Worm (Caenorhabditis elegans) whole organism, young adult: Measurements from ENCODE around the gene tbx-9.
A peak's percentile ranks its signal among the peaks of the same experiment; 100 is the strongest.

ENCODE experiments used
- B0336.3 ChIP-seq: fragments of 200-800 bp; sonication (Bioruptor generic); IDR thresholded peaks from 2 replicates; pipeline ENCODE4 v1.3.6; 2022; ENCODE audit warnings: missing genetic modification characterization, missing compliant biosample characterization
- C17E4.6 ChIP-seq: fragments of 200-800 bp; sonication (Bioruptor generic); IDR thresholded peaks from 2 replicates; pipeline ENCODE4 v1.3.6; 2022; ENCODE audit warnings: missing genetic modification reagents, missing genetic modification characterization, missing compliant biosample characterization
- D2030.7 ChIP-seq: fragments of 200-800 bp; sonication (Bioruptor generic); IDR thresholded peaks from 2 replicates; pipeline ENCODE4 v1.3.6; 2022; ENCODE audit warnings: missing genetic modification reagents, missing genetic modification characterization, missing compliant biosample characterization
- F23B12.7 ChIP-seq: sonication (generic microtip); optimal IDR thresholded peaks from 2 replicates; lab custom pipeline; 2017; ENCODE audit warnings: missing genetic modification characterization, mild to moderate bottlenecking, missing compliant biosample characterization, antibody characterized with exemption, moderate library complexity; ENCODE audit not compliant: insufficient read depth
- F39B2.1 ChIP-seq: fragments of 200-800 bp; sonication (Bioruptor generic); IDR thresholded peaks from 2 replicates; pipeline ENCODE4 v1.3.6; 2022; ENCODE audit warnings: missing genetic modification reagents, missing genetic modification characterization, missing compliant biosample characterization
- K12H6.12 ChIP-seq: fragments of 200-800 bp; sonication (Bioruptor generic); optimal IDR thresholded peaks from 2 replicates; lab custom pipeline; 2018; ENCODE audit warnings: mild to moderate bottlenecking, missing genetic modification characterization, missing compliant biosample characterization
- Y56A3A.18 ChIP-seq: fragments of 200-800 bp; sonication (Bioruptor generic); IDR thresholded peaks from 2 replicates; pipeline ENCODE4 v1.3.6; 2022; ENCODE audit warnings: missing genetic modification reagents, missing genetic modification characterization, missing compliant biosample characterization
- Y79H2A.3 ChIP-seq: fragments of 200-800 bp; sonication (Bioruptor generic); conservative IDR thresholded peaks from 2 replicates; pipeline ENCODE4 v1.3.6; 2022; ENCODE audit warnings: missing genetic modification reagents, missing genetic modification characterization, missing compliant biosample characterization
- attf-5 ChIP-seq: fragments of 200-800 bp; sonication (Bioruptor generic); optimal IDR thresholded peaks from 2 replicates; lab custom pipeline; 2018; ENCODE audit warnings: mild to moderate bottlenecking, missing genetic modification characterization, missing compliant biosample characterization
- bed-2 ChIP-seq: fragments of 200-800 bp; sonication (Bioruptor generic); IDR thresholded peaks from 2 replicates; pipeline ENCODE4 v1.3.6; 2022; ENCODE audit warnings: missing genetic modification reagents, missing genetic modification characterization, missing compliant biosample characterization
- ccch-3 ChIP-seq: fragments of 200-800 bp; sonication (Bioruptor generic); optimal IDR thresholded peaks from 2 replicates; lab custom pipeline; 2018; ENCODE audit warnings: mild to moderate bottlenecking, missing genetic modification characterization, missing compliant biosample characterization
- cebp-1 ChIP-seq, 2 experiments: fragments of 200-800 bp in 1 of 2; sonication (Bioruptor generic) in 1 of 2; sonication (generic microtip) in 1 of 2; IDR thresholded peaks in 1 of 2; optimal IDR thresholded peaks in 1 of 2; 2 replicates each; pipeline versions ENCODE4 v1.3.6 to Lab custom; 2017 to 2022; ENCODE audit warnings: missing compliant biosample characterization in 2 of 2, missing genetic modification characterization in 2 of 2, mild to moderate bottlenecking in 1 of 2, missing genetic modification reagents in 1 of 2, moderate library complexity in 1 of 2
- ceh-79 ChIP-seq: sonication (generic microtip); optimal IDR thresholded peaks from 2 replicates; lab custom pipeline; 2017; ENCODE audit warnings: mild to moderate bottlenecking, missing genetic modification characterization, missing compliant biosample characterization
- dpl-1 ChIP-seq: fragments of 150-350 bp; optimal IDR thresholded peaks from 2 replicates; lab custom pipeline; 2014; ENCODE audit warnings: missing biosample characterization, missing genetic modification reagents, missing genetic modification characterization
- egl-44 ChIP-seq: fragments of 200-800 bp; sonication (Bioruptor generic); IDR thresholded peaks from 2 replicates; pipeline ENCODE4 v1.3.6; 2022; ENCODE audit warnings: missing genetic modification reagents, missing genetic modification characterization, missing compliant biosample characterization
- egrh-3 ChIP-seq: fragments of 200-800 bp; sonication (Bioruptor generic); IDR thresholded peaks from 2 replicates; pipeline ENCODE4 v1.3.6; 2022; ENCODE audit warnings: missing genetic modification reagents, missing genetic modification characterization, missing compliant biosample characterization
- fkh-3 ChIP-seq: sonication (generic microtip); optimal IDR thresholded peaks from 2 replicates; lab custom pipeline; 2016; ENCODE audit warnings: mild to moderate bottlenecking, missing genetic modification characterization, missing compliant biosample characterization
- gei-17 ChIP-seq: fragments of 200-800 bp; sonication (Bioruptor generic); optimal IDR thresholded peaks from 2 replicates; lab custom pipeline; 2018; ENCODE audit warnings: mild to moderate bottlenecking, missing genetic modification characterization, missing compliant biosample characterization
- hmg-20 ChIP-seq: fragments of 200-800 bp; sonication (Bioruptor generic); IDR thresholded peaks from 2 replicates; pipeline ENCODE4 v1.3.6; 2022; ENCODE audit warnings: missing genetic modification reagents, missing genetic modification characterization, missing compliant biosample characterization
- hsf-1 ChIP-seq: fragments of 200-800 bp; sonication (Bioruptor generic); IDR thresholded peaks from 2 replicates; pipeline ENCODE4 v1.3.6; 2022; ENCODE audit warnings: missing genetic modification reagents, missing genetic modification characterization, missing compliant biosample characterization
- let-607 ChIP-seq, 2 experiments: fragments of 200-800 bp in 1 of 2; sonication (Bioruptor generic) in 1 of 2; sonication (generic microtip) in 1 of 2; optimal IDR thresholded peaks; 2 replicates each; lab custom pipeline; 2016 to 2018; ENCODE audit warnings: mild to moderate bottlenecking in 2 of 2, missing compliant biosample characterization in 2 of 2, missing genetic modification characterization in 2 of 2, moderate library complexity in 2 of 2, missing genotype in 1 of 2
- lin-35 ChIP-seq, 3 experiments: fragments of 150-350 bp in 2 of 3; sonication (generic microtip) in 1 of 3; optimal IDR thresholded peaks; 2 replicates each; lab custom pipeline; 2014 to 2018; ENCODE audit warnings: missing biosample characterization in 3 of 3, missing genetic modification characterization in 3 of 3, missing genetic modification reagents in 3 of 3
- lin-54 ChIP-seq: fragments of 200-800 bp; sonication (Bioruptor generic); optimal IDR thresholded peaks from 2 replicates; lab custom pipeline; 2018; ENCODE audit warnings: mild to moderate bottlenecking, missing genetic modification characterization, missing compliant biosample characterization
- lsl-1 ChIP-seq: fragments of 200-800 bp; sonication (Bioruptor generic); optimal IDR thresholded peaks from 2 replicates; lab custom pipeline; 2018; ENCODE audit warnings: mild to moderate bottlenecking, missing genetic modification characterization, moderate library complexity, missing compliant biosample characterization
- lsy-27 ChIP-seq: sonication (generic microtip); optimal IDR thresholded peaks from 2 replicates; lab custom pipeline; 2017; ENCODE audit warnings: missing genetic modification characterization, mild to moderate bottlenecking, missing compliant biosample characterization, antibody characterized with exemption, missing genotype, borderline replicate concordance; ENCODE audit not compliant: insufficient read depth
- madf-6 ChIP-seq: fragments of 200-800 bp; sonication (Bioruptor generic); IDR thresholded peaks from 2 replicates; pipeline ENCODE4 v1.3.6; 2022; ENCODE audit warnings: missing genetic modification reagents, missing genetic modification characterization, missing compliant biosample characterization
- madf-8 ChIP-seq: fragments of 200-800 bp; sonication (Bioruptor generic); conservative IDR thresholded peaks from 2 replicates; pipeline ENCODE4 v1.3.6; 2022; ENCODE audit warnings: missing genetic modification reagents, missing genetic modification characterization, missing compliant biosample characterization
- mcd-1 ChIP-seq: fragments of 200-800 bp; sonication (Bioruptor generic); IDR thresholded peaks from 2 replicates; pipeline ENCODE4 v1.3.6; 2022; ENCODE audit warnings: missing genetic modification reagents, missing genetic modification characterization, missing compliant biosample characterization
- nfya-2 ChIP-seq: fragments of 200-800 bp; sonication (Bioruptor generic); IDR thresholded peaks from 2 replicates; pipeline ENCODE4 v1.3.6; 2022; ENCODE audit warnings: missing genetic modification reagents, missing genetic modification characterization, missing compliant biosample characterization
- nfyb-1 ChIP-seq: fragments of 200-800 bp; sonication (Bioruptor generic); IDR thresholded peaks from 2 replicates; pipeline ENCODE4 v1.3.6; 2022; ENCODE audit warnings: missing genetic modification reagents, missing genetic modification characterization, missing compliant biosample characterization
- pbrm-1 ChIP-seq: fragments of 200-800 bp; sonication (Bioruptor generic); IDR thresholded peaks from 2 replicates; pipeline ENCODE4 v1.3.6; 2022; ENCODE audit warnings: missing genetic modification reagents, missing genetic modification characterization, missing compliant biosample characterization
- rec-8 ChIP-seq, 2 experiments: sonication (generic microtip); optimal IDR thresholded peaks; 2 replicates each; lab custom pipeline; 2016; ENCODE audit warnings: mild to moderate bottlenecking in 2 of 2, missing genetic modification characterization in 2 of 2, missing genetic modification reagents in 2 of 2, missing genotype in 2 of 2, missing biosample characterization in 1 of 2, missing compliant biosample characterization in 1 of 2, moderate library complexity in 1 of 2
- rpc-1 ChIP-seq, 2 experiments: fragments of 150-350 bp in 1 of 2; sonication (generic microtip) in 1 of 2; optimal IDR thresholded peaks; 2 replicates each; lab custom pipeline; 2014 to 2018; ENCODE audit warnings: missing biosample characterization in 1 of 2, missing genetic modification characterization in 1 of 2, missing genetic modification reagents in 1 of 2, missing genotype in 1 of 2
- snpc-1.1 ChIP-seq: sonication (generic microtip); optimal IDR thresholded peaks from 2 replicates; lab custom pipeline; 2017; ENCODE audit warnings: missing genetic modification characterization, mild to moderate bottlenecking, missing compliant biosample characterization, antibody characterized with exemption, moderate library complexity, missing genotype, missing genetic modification reagents; ENCODE audit not compliant: insufficient read depth
- sptf-2 ChIP-seq: fragments of 200-800 bp; sonication (Bioruptor generic); optimal IDR thresholded peaks from 2 replicates; lab custom pipeline; 2018; ENCODE audit warnings: mild to moderate bottlenecking, missing genetic modification characterization, missing compliant biosample characterization
- tbx-9 ChIP-seq: sonication (generic microtip); optimal IDR thresholded peaks from 2 replicates; lab custom pipeline; 2016; ENCODE audit warnings: borderline replicate concordance, missing genetic modification characterization, inconsistent platforms, missing compliant biosample characterization
- tlf-1 ChIP-seq: fragments of 200-800 bp; sonication (Bioruptor generic); optimal IDR thresholded peaks from 2 replicates; lab custom pipeline; 2018; ENCODE audit warnings: mild to moderate bottlenecking, missing genetic modification characterization, missing compliant biosample characterization
- unc-62 ChIP-seq: fragments of 150-350 bp; optimal IDR thresholded peaks from 2 replicates; lab custom pipeline; 2014; ENCODE audit warnings: missing biosample characterization, missing genetic modification reagents, missing genetic modification characterization

tbx-9 gene

DNA sequence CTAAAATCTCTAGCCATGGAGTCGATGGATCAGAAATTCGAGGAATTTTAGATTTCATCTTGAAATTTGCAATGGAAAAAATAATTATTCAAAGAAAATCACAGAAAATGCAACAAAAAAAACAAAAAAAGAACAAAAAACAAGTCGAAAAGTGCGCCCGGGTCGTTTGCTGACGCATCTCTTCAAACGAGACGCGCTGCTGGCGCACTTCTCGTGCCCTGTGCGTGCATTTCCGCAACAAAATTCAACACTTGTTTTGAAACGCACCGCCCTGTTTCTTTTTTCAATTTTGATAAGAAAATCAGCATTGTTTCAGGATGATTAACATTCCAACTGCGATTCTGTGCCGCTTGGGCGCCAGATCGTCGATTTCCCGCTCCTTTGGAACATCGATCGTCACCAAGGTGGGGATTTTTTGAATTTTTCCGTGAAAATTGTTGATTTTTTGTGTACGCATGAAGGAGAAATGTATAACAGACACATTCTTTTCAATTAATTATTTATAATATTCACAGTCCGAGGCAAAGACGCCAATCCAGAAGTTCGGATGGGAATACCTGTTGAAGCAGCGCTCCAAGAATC lies 7.6 kb downstream of the tbx-9 start, which contains the start of the genes jmjd-4 and mev-1 (continued):
- peak; percentile 58 to 75 for TF ChIP-seq let-607 (tag; optimal IDR thresholded peaks at IDR 0.05; lab: Kevin White, UChicago)

DNA sequence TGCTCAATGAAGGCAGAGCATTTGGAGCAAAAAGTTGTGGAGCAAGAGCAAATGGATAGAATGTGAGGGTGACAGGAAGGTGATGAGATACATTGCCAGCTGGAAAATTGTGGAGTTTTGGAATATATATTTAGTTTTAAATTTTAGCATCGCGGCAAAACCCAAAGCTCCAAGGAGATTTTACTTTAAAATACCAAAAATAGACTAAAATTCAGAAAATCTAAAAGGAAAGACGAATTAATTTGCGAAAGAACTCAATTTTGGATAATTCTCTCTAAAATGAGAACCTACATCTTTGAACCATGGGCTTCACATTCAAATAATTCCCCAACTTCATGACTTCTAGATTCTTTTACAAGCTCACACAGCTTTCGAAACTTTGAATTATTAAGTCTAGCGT lies 9.1 kb downstream of the tbx-9 start, which contains the start of gene T07C4.12:
TSS of gene T07C4.12 (minus strand) at position 101 of the 400 bp plus-strand sequence.
- TF ChIP-seq Y79H2A.3 (no peak), snpc-1.1 (tag; lab: Kevin White, UChicago) (no peak), C17E4.6 (no peak), fkh-3 (tag; lab: Kevin White, UChicago) (no peak), nfya-2 (GFP tag; lab: Robert Waterston, UW) (no peak), egrh-3 (GFP tag; lab: Robert Waterston, UW) (no peak), F23B12.7 (tag; lab: Kevin White, UChicago) (no peak), lsl-1 (GFP tag; lab: Kevin White, UChicago) (no peak), F39B2.1 (GFP tag; lab: Robert Waterston, UW) (no peak), lin-54 (GFP tag; lab: Kevin White, UChicago) (no peak), rpc-1 (optimal IDR thresholded peaks at IDR 0.05; lab: Kevin White, UChicago) (no peak), rpc-1 (tag; optimal IDR thresholded peaks at IDR 0.05; lab: Kevin White, UChicago) (no peak), sptf-2 (GFP tag; lab: Kevin White, UChicago) (no peak)

DNA sequence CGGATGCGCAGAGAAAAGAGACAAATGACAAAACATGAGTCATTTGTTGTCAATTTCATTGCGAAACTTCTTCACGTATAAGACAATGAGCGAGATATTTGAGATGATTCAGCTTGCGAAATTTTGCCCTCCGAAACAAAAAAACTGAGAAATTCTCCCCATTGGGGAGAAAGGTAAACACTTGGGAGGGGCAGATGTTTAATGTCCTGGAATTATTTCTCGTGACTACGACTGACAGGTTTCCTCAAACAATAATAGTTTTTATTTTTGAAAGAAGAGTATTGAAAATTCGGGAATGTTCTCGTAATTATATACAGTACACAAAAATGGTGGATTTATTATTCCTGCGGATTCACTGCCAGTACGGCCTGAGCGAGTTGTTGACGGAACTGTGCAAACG lies 10.4 kb downstream of the tbx-9 start:
- TF ChIP-seq hmg-20 (GFP tag; lab: Robert Waterston, UW) (no peak), lin-35 (GFP tag; optimal IDR thresholded peaks at IDR 0.05; lab: Kevin White, UChicago) (peak in 1 of 3 experiments; percentile 11), nfyb-1 (0 out of 2 replicates have a peak, but pooled peaks have one; percentile 37), mcd-1 (GFP tag; lab: Robert Waterston, UW) (no peak), fkh-3 (tag; lab: Kevin White, UChicago) (no peak), ceh-79 (tag; lab: Kevin White, UChicago) (no peak), tbx-9 (peak; percentile 56), attf-5 (GFP tag; lab: Kevin White, UChicago) (peak; percentile 6), cebp-1 (GFP tag; IDR thresholded peaks at IDR 0.05; lab: Robert Waterston, UW) (peak; percentile 64; the same call in 1 of the 2 replicates), cebp-1 (tag; optimal IDR thresholded peaks at IDR 0.05; lab: Kevin White, UChicago) (peak; percentile 94), gei-17 (GFP tag; lab: Kevin White, UChicago) (no peak), B0336.3 (GFP tag; lab: Robert Waterston, UW) (0 out of 2 replicates have a peak, but pooled peaks have one; percentile 29), hsf-1 (GFP tag; lab: Robert Waterston, UW) (peak; percentile 70; the same call in 1 of the 2 replicates)

DNA sequence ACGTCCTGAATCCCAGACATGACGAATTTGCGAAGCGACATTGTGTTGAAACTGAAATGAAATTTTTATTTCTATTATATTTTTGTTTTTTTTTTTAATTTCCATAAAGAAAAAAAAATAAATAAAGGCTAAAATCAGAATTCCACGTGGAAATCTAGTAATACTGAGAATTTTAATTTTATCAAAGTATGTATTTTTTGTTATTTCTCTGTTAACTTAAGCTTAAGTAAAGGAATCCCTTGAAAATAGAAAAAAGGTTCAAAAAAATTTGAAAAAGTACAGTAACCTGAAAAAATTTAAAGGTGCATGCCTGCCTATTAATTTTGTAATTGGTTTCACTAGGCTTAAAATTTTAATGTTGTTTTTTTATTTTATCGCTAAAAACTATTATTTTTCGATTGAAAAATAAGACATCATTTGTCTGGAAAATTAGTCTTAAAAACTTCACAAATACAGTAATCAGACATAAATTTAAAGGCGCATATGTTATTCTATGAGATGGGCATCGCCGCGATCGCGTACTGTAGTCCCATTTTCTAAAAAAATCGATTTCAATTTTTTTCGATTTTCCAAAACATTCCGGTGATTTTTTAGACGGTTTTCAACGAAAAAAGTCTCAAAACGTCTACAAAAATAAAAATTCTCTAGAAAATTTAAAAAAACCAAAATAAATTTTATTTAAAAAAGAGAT lies 11.1 kb downstream of the tbx-9 start, which contains the start of gene nex-2:
TSS of gene nex-2 (minus strand) at position 51 of the 691 bp plus-strand sequence.
- TF ChIP-seq mcd-1 (GFP tag; lab: Robert Waterston, UW) (no peak), rec-8 (tag; optimal IDR thresholded peaks at IDR 0.05; lab: Kevin White, UChicago) (no peak), ccch-3 (GFP tag; lab: Kevin White, UChicago) (no peak), C17E4.6 (no peak), dpl-1 (no peak), K12H6.12 (tag; lab: Kevin White, UChicago) (no peak), lsl-1 (GFP tag; lab: Kevin White, UChicago) (peak; percentile 90), madf-8 (GFP tag; lab: Robert Waterston, UW) (peak; percentile 83), cebp-1 (GFP tag; IDR thresholded peaks at IDR 0.05; lab: Robert Waterston, UW) (no peak), cebp-1 (tag; optimal IDR thresholded peaks at IDR 0.05; lab: Kevin White, UChicago) (no peak), tlf-1 (no peak), D2030.7 (GFP tag; lab: Robert Waterston, UW) (0 out of 2 replicates have a peak, but pooled peaks have one; percentile 36), Y56A3A.18 (no peak), lsy-27 (tag; lab: Kevin White, UChicago) (no peak), bed-2 (GFP tag; lab: Robert Waterston, UW) (no peak), unc-62 (GFP tag; lab: Kevin White, UChicago) (no peak), pbrm-1 (GFP tag; lab: Robert Waterston, UW) (no peak), egl-44 (GFP tag; lab: Robert Waterston, UW) (no peak), hsf-1 (GFP tag; lab: Robert Waterston, UW) (no peak), madf-6 (GFP tag; lab: Robert Waterston, UW) (peak; percentile 89)
